Fruit fly (Drosophila melanogaster) whole organism, embryonic: ENCODE data around the gene Crz.

ENCODE experiments used
- Hr39 ChIP-seq: fragments of >200 bp; optimal IDR thresholded peaks from 2 replicates; lab custom pipeline; 2017
- Trl ChIP-seq, 3 experiments: fragments of >200 bp in 2 of 3; fragments of 200-800 bp in 1 of 3; sonication (Bioruptor generic) in 1 of 3; optimal IDR thresholded peaks; 2 replicates in 1 of 3; 3 replicates in 2 of 3; lab custom pipeline; 2016 to 2017; ENCODE audit warnings: missing biosample characterization in 1 of 3, missing genetic modification characterization in 1 of 3
- dmrt11E ChIP-seq: fragments of 200-800 bp; sonication (Bioruptor generic); optimal IDR thresholded peaks from 3 replicates; lab custom pipeline; 2018; ENCODE audit warnings: missing biosample characterization, mild to moderate bottlenecking, missing genetic modification characterization, moderate library complexity
- stc ChIP-seq: fragments of 200-800 bp; sonication (Bioruptor generic); IDR thresholded peaks from 2 replicates; pipeline ENCODE4 v1.3.6; 2022; ENCODE audit warnings: missing biosample characterization, missing genetic modification characterization

- peak; percentile 39 to 46 for TF ChIP-seq Trl (optimal IDR thresholded peaks at IDR 0.05; lab: Kevin White, UChicago)
- no peak for TF ChIP-seq Trl (GFP tag; optimal IDR thresholded peaks at IDR 0.05; lab: Kevin White, UChicago)
- no peak for TF ChIP-seq stc (GFP tag; lab: Robert Waterston, UW)
- no peak for TF ChIP-seq Hr39 (lab: Kevin White, UChicago)
- TF ChIP-seq dmrt11E, result no peak
These were observed 16.4 kb upstream of the Crz start for dm6 chr3R:14298078-14298896.
